Worm (Caenorhabditis elegans) whole organism, L4 larva: ENCODE results near the gene C44H4.4.

Source experiments
- ceh-32 ChIP-seq: sonication (generic microtip); optimal IDR thresholded peaks from 2 replicates; lab custom pipeline; 2016; ENCODE audit warnings: mild to moderate bottlenecking, missing genetic modification characterization, missing compliant biosample characterization; ENCODE audit not compliant: poor library complexity
- ceh-44 ChIP-seq: fragments of 200-800 bp; sonication (Bioruptor generic); IDR thresholded peaks from 2 replicates; pipeline ENCODE4 v1.3.6; 2022; ENCODE audit warnings: missing genetic modification reagents, missing genetic modification characterization, missing compliant biosample characterization
- zag-1 ChIP-seq: fragments of 150-350 bp; optimal IDR thresholded peaks from 2 replicates; lab custom pipeline; 2014; ENCODE audit warnings: missing biosample characterization, missing genetic modification characterization
- zfp-3 ChIP-seq: fragments of 200-800 bp; sonication (Bioruptor generic); conservative IDR thresholded peaks from 2 replicates; pipeline ENCODE4 v1.3.6; 2022; ENCODE audit warnings: missing genetic modification reagents, missing genetic modification characterization, missing compliant biosample characterization

ce11 chrX:14525325-14526305, 63.3 kb downstream of the C44H4.4 start:
- TF ChIP-seq ceh-32 (tag; lab: Kevin White, UChicago) (peak; percentile 92), ceh-44 (GFP tag; lab: Robert Waterston, UW) (0 out of 2 replicates have a peak, but pooled peaks have one; percentile 45), zag-1 (tag; lab: Kevin White, UChicago) (peak; percentile 98), zfp-3 (GFP tag; lab: Robert Waterston, UW) (peak; percentile 99)
